Fruit fly (Drosophila melanogaster) whole organism, embryonic: ENCODE measurements around the gene CG15449.

ENCODE experiments used
- C15 ChIP-seq: fragments of 200-800 bp; sonication (Bioruptor generic); IDR thresholded peaks from 3 replicates; pipeline ENCODE4 v1.3.6; 2022; ENCODE audit warnings: missing biosample characterization, missing genetic modification characterization
- CG9215 ChIP-seq: fragments of 200-800 bp; sonication (Bioruptor generic); IDR thresholded peaks from 2 replicates; pipeline ENCODE4 v1.3.6; 2022; ENCODE audit warnings: missing biosample characterization, missing genetic modification characterization
- CHES-1-like ChIP-seq: fragments of 200-800 bp; sonication (Bioruptor generic); optimal IDR thresholded peaks from 2 replicates; lab custom pipeline; 2016; ENCODE audit warnings: missing biosample characterization, missing genetic modification characterization
- CTCF ChIP-seq: fragments of 200-800 bp; sonication (Bioruptor generic); optimal IDR thresholded peaks from 2 replicates; lab custom pipeline; 2017; ENCODE audit warnings: missing biosample characterization, mild to moderate bottlenecking, missing genetic modification characterization, moderate library complexity

DNA sequence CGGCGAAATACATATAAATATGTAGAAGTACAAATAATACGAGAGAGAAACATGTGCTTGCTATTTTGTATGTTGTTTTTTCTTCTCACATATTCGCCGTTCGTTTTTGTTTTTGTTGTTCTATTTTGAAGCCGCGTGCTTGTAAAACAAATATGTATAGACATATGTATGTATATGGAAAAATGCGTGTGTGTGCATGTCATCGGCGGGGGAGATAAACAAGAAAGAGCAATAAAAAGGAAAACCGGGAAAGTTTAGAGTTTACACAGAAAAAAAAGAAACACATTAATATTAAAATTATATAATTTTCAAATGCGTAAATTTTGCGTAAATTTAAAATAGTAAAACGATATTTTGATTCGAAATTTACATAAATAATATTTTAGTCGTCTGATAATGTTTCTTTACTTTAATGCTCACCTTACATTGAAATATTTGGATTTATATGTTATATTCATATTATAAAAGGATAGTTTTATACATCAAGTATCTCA, 5.1 kb upstream of the CG15449 start:
- no peak for TF ChIP-seq C15 (GFP tag; lab: Robert Waterston, UW)
- no peak for TF ChIP-seq CG9215 (GFP tag; lab: Robert Waterston, UW)
- TF ChIP-seq CTCF (GFP tag; lab: Kevin White, UChicago) = no peak
- no peak for TF ChIP-seq CHES-1-like (GFP tag; lab: Kevin White, UChicago)
